Fruit fly (Drosophila melanogaster): ENCODE data around the gene Mkp.

DNA sequence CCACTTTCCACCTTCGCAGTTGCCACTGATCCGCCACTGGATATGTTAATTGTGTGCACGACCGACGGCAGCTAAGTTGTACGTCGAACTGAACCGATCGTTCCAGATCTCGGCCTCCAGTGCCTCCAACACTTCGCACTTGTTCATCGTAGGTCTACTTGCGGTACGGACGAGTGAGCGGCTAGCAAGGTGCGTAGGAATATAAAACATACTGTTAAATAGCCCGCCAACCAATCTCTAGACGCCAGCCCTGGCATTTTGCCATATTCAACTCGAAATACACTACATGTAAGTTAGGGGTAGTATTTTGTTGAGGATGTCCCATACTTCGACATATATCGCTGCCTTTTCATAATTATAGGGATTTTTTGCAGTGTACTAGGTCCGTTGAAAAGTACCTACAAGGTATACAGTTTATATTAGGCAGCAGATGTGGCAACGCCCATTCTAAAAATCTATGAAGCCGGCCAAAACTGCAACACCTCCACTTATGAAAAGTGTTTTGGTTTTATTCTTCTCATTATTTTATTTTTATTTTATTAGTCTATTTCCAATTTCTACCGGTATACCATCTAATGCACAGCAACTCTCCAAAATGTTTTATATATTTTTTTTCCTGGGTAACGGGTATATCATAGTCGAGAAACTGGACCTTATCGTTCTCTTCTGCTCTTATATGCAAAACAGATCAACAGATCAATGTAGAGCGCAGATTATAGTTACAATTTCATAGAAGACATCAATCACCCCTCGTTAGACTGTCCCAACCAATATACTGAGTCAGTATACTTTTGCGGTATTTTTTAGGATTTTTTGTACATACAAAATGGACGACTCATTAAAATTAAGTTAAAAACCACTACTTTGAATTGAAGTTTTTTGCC, 38.9 kb upstream of the Mkp start, which contains the start of the genes pyx and CG33229:
- TF ChIP-seq fd64A (GFP tag; optimal IDR thresholded peaks at IDR 0.05), result no peak
- peak; percentile 69 for TF ChIP-seq CG8281 (tag; optimal IDR thresholded peaks at IDR 0.05)
- TF ChIP-seq BtbVII (GFP tag; optimal IDR thresholded peaks at IDR 0.05), result peak; percentile 62
- no peak for TF ChIP-seq D (optimal IDR thresholded peaks at IDR 0.05)
- TF ChIP-seq D (GFP tag; optimal IDR thresholded peaks at IDR 0.05), result peak; percentile 76
- peak; percentile 50 for TF ChIP-seq psq (GFP tag; optimal IDR thresholded peaks at IDR 0.05)
- TF ChIP-seq CG10979 (tag; optimal IDR thresholded peaks at IDR 0.05), result peak; percentile 73
- peak; percentile 89 for TF ChIP-seq CG4424 (GFP tag; optimal IDR thresholded peaks at IDR 0.05)

All from whole organism, embryonic.